Fruit fly (Drosophila melanogaster) whole organism, prepupa: ENCODE data around the gene Parg.

Experiments
- Blimp-1 ChIP-seq: fragments of 200-800 bp; sonication (Bioruptor generic); optimal IDR thresholded peaks from 3 replicates; lab custom pipeline; 2017; ENCODE audit warnings: missing biosample characterization, missing genetic modification characterization, mild to moderate bottlenecking, moderate library complexity, missing genetic modification reagents
- CG10631 ChIP-seq: fragments of 200-800 bp; sonication (Bioruptor generic); optimal IDR thresholded peaks from 2 replicates; lab custom pipeline; 2016; ENCODE audit warnings: missing biosample characterization, missing genetic modification characterization
- CG11294 ChIP-seq: fragments of 200-800 bp; sonication (Bioruptor generic); IDR thresholded peaks from 2 replicates; pipeline ENCODE4 v1.3.6; 2022; ENCODE audit warnings: missing biosample characterization, missing genetic modification characterization
- CG11762 ChIP-seq: fragments of 200-800 bp; sonication (Bioruptor generic); optimal IDR thresholded peaks from 3 replicates; lab custom pipeline; 2016; ENCODE audit warnings: missing biosample characterization, missing genetic modification characterization; ENCODE audit not compliant: insufficient read depth
- CG11902 ChIP-seq: fragments of 200-800 bp; sonication (Bioruptor generic); optimal IDR thresholded peaks from 3 replicates; lab custom pipeline; 2016; ENCODE audit warnings: missing biosample characterization, missing genetic modification characterization
- CG15336 ChIP-seq: fragments of 200-800 bp; sonication (Bioruptor generic); IDR thresholded peaks from 2 replicates; pipeline ENCODE4 v1.3.6; 2022; ENCODE audit warnings: missing biosample characterization, missing genetic modification characterization
- CG1621 ChIP-seq: fragments of 200-800 bp; sonication (Bioruptor generic); optimal IDR thresholded peaks from 3 replicates; lab custom pipeline; 2018; ENCODE audit warnings: missing biosample characterization, mild to moderate bottlenecking, missing genetic modification characterization
- CG16779 ChIP-seq: fragments of 200-800 bp; sonication (Bioruptor generic); optimal IDR thresholded peaks from 3 replicates; lab custom pipeline; 2017; ENCODE audit warnings: missing biosample characterization, mild to moderate bottlenecking, missing genetic modification characterization
- CG32006 ChIP-seq: fragments of 200-800 bp; sonication (Bioruptor generic); optimal IDR thresholded peaks from 3 replicates; lab custom pipeline; 2017; ENCODE audit warnings: missing biosample characterization, mild to moderate bottlenecking, missing genetic modification characterization
- CG34406 ChIP-seq: fragments of 200-800 bp; sonication (Bioruptor generic); optimal IDR thresholded peaks from 3 replicates; lab custom pipeline; 2016; ENCODE audit warnings: missing biosample characterization, missing genetic modification characterization
- CG4318 ChIP-seq: fragments of 200-800 bp; sonication (Bioruptor generic); optimal IDR thresholded peaks from 3 replicates; lab custom pipeline; 2017; ENCODE audit warnings: missing biosample characterization, mild to moderate bottlenecking, missing genetic modification characterization
- CG6163 ChIP-seq: fragments of 200-800 bp; sonication (Bioruptor generic); IDR thresholded peaks from 3 replicates; pipeline ENCODE4 v1.3.6; 2022; ENCODE audit warnings: missing biosample characterization, missing genetic modification characterization
- CG6792 ChIP-seq: fragments of 200-800 bp; sonication (Bioruptor generic); optimal IDR thresholded peaks from 3 replicates; lab custom pipeline; 2016; ENCODE audit warnings: missing biosample characterization, missing genetic modification characterization
- CG6808 ChIP-seq: fragments of 200-800 bp; sonication (Bioruptor generic); optimal IDR thresholded peaks from 3 replicates; lab custom pipeline; 2017; ENCODE audit warnings: missing biosample characterization, missing genetic modification characterization, mild to moderate bottlenecking, moderate library complexity, missing genetic modification reagents
- CG6854 ChIP-seq: fragments of 200-800 bp; sonication (Bioruptor generic); optimal IDR thresholded peaks from 2 replicates; lab custom pipeline; 2017; ENCODE audit warnings: missing biosample characterization, mild to moderate bottlenecking, missing genetic modification characterization
- CG7368 ChIP-seq: fragments of 200-800 bp; sonication (Bioruptor generic); optimal IDR thresholded peaks from 3 replicates; lab custom pipeline; 2016; ENCODE audit warnings: missing biosample characterization, missing genetic modification characterization
- CG8319 ChIP-seq: fragments of 200-800 bp; sonication (Bioruptor generic); optimal IDR thresholded peaks from 3 replicates; lab custom pipeline; 2016; ENCODE audit warnings: missing biosample characterization, missing genetic modification characterization
- CG8632 ChIP-seq: fragments of 200-800 bp; sonication (Bioruptor generic); optimal IDR thresholded peaks from 3 replicates; lab custom pipeline; 2016; ENCODE audit warnings: missing biosample characterization, missing genetic modification characterization
- CG9139 ChIP-seq: fragments of 200-800 bp; sonication (Bioruptor generic); optimal IDR thresholded peaks from 3 replicates; lab custom pipeline; 2017; ENCODE audit warnings: missing biosample characterization, mild to moderate bottlenecking, missing genetic modification characterization
- Eip75B ChIP-seq: fragments of 200-800 bp; sonication (Bioruptor generic); optimal IDR thresholded peaks from 3 replicates; lab custom pipeline; 2016; ENCODE audit warnings: missing biosample characterization, missing genetic modification characterization
- Eip78C ChIP-seq: fragments of 200-800 bp; sonication (Bioruptor generic); peaks from one replicate; lab custom pipeline; 2016; ENCODE audit warnings: missing biosample characterization, missing genetic modification characterization
- Eip93F ChIP-seq: fragments of 200-800 bp; sonication (Bioruptor generic); optimal IDR thresholded peaks from 2 replicates; lab custom pipeline; 2016; ENCODE audit warnings: missing biosample characterization, mild to moderate bottlenecking, missing genetic modification characterization
- Ets21C ChIP-seq: fragments of 200-800 bp; sonication (Bioruptor generic); optimal IDR thresholded peaks from 3 replicates; lab custom pipeline; 2016; ENCODE audit warnings: missing biosample characterization, missing genetic modification characterization
- Ets96B ChIP-seq: fragments of 200-800 bp; optimal IDR thresholded peaks from 2 replicates; lab custom pipeline; 2019; ENCODE audit warnings: missing biosample characterization, mild to moderate bottlenecking, missing genetic modification characterization, moderate library complexity
- Gug ChIP-seq: fragments of 200-800 bp; sonication (Bioruptor generic); IDR thresholded peaks from 2 replicates; pipeline ENCODE4 v1.3.6; 2022; ENCODE audit warnings: missing biosample characterization, missing genetic modification characterization
- Hr38 ChIP-seq: sonication (Bioruptor generic); optimal IDR thresholded peaks from 2 replicates; lab custom pipeline; 2016; ENCODE audit warnings: missing biosample characterization, missing genetic modification characterization
- Hr39 ChIP-seq: fragments of 200-800 bp; sonication (Bioruptor generic); optimal IDR thresholded peaks from 2 replicates; lab custom pipeline; 2016; ENCODE audit warnings: missing biosample characterization, missing genetic modification characterization
- Hr4 ChIP-seq: fragments of 200-800 bp; sonication (Bioruptor generic); optimal IDR thresholded peaks from 3 replicates; lab custom pipeline; 2016; ENCODE audit warnings: missing biosample characterization, missing genetic modification characterization
- Lpt ChIP-seq: fragments of 200-800 bp; sonication (Bioruptor generic); optimal IDR thresholded peaks from 3 replicates; lab custom pipeline; 2016; ENCODE audit warnings: missing biosample characterization, missing genetic modification characterization
- OdsH ChIP-seq: fragments of 200-800 bp; sonication (Bioruptor generic); optimal IDR thresholded peaks from 3 replicates; lab custom pipeline; 2016; ENCODE audit warnings: missing biosample characterization, missing genetic modification characterization
- Smox ChIP-seq: fragments of 200-800 bp; sonication (Bioruptor generic); optimal IDR thresholded peaks from 3 replicates; lab custom pipeline; 2016; ENCODE audit warnings: missing biosample characterization, missing genetic modification characterization
- Sox102F ChIP-seq: fragments of 200-800 bp; sonication (Bioruptor generic); optimal IDR thresholded peaks from 2 replicates; lab custom pipeline; 2016; ENCODE audit warnings: missing biosample characterization, mild to moderate bottlenecking, missing genetic modification characterization
- Sox14 ChIP-seq: fragments of 200-800 bp; sonication (Bioruptor generic); optimal IDR thresholded peaks from 3 replicates; lab custom pipeline; 2016; ENCODE audit warnings: missing biosample characterization, missing genetic modification characterization
- Sox15 ChIP-seq: fragments of 200-800 bp; sonication (Bioruptor generic); optimal IDR thresholded peaks from 3 replicates; lab custom pipeline; 2016; ENCODE audit warnings: missing biosample characterization, missing genetic modification characterization
- achi ChIP-seq: fragments of 200-800 bp; sonication (Bioruptor generic); optimal IDR thresholded peaks from 3 replicates; lab custom pipeline; 2016; ENCODE audit warnings: missing biosample characterization, missing genetic modification characterization
- cyc ChIP-seq: fragments of 200-800 bp; sonication (Bioruptor generic); optimal IDR thresholded peaks from 3 replicates; lab custom pipeline; 2016; ENCODE audit warnings: missing biosample characterization, missing genetic modification characterization
- dac ChIP-seq: fragments of 200-800 bp; sonication (Bioruptor generic); optimal IDR thresholded peaks from 2 replicates; lab custom pipeline; 2017; ENCODE audit warnings: missing biosample characterization, mild to moderate bottlenecking, missing genetic modification characterization
- fd59A ChIP-seq: fragments of 200-800 bp; sonication (Bioruptor generic); optimal IDR thresholded peaks from 2 replicates; lab custom pipeline; 2017; ENCODE audit warnings: missing biosample characterization, mild to moderate bottlenecking, missing genetic modification characterization, missing genetic modification reagents
- fd85E ChIP-seq: fragments of 200-800 bp; sonication (Bioruptor generic); optimal IDR thresholded peaks from 3 replicates; lab custom pipeline; 2016; ENCODE audit warnings: missing biosample characterization, missing genetic modification characterization
- fkh ChIP-seq: fragments of 200-800 bp; sonication (Bioruptor generic); optimal IDR thresholded peaks from 3 replicates; lab custom pipeline; 2017; ENCODE audit warnings: missing biosample characterization, mild to moderate bottlenecking, missing genetic modification characterization, moderate library complexity
- net ChIP-seq: fragments of 200-800 bp; sonication (Bioruptor generic); optimal IDR thresholded peaks from 3 replicates; lab custom pipeline; 2016; ENCODE audit warnings: missing biosample characterization, missing genetic modification characterization
- pdm3 ChIP-seq: fragments of 200-800 bp; sonication (Bioruptor generic); optimal IDR thresholded peaks from 3 replicates; lab custom pipeline; 2016; ENCODE audit warnings: missing biosample characterization, missing genetic modification characterization
- salr ChIP-seq, 2 experiments: fragments of 200-800 bp; sonication (Bioruptor generic); optimal IDR thresholded peaks; 3 replicates each; lab custom pipeline; 2016 to 2018; ENCODE audit warnings: missing biosample characterization in 2 of 2, missing genetic modification characterization in 2 of 2, mild to moderate bottlenecking in 1 of 2
- ss ChIP-seq, 2 experiments: fragments of 200-800 bp; sonication (Bioruptor generic); optimal IDR thresholded peaks; 2 replicates in 1 of 2; 3 replicates in 1 of 2; lab custom pipeline; 2017 to 2018; ENCODE audit warnings: mild to moderate bottlenecking in 2 of 2, missing biosample characterization in 2 of 2, missing genetic modification characterization in 2 of 2, moderate library complexity in 1 of 2
- svp ChIP-seq: fragments of 200-800 bp; sonication (Bioruptor generic); peaks from one replicate; lab custom pipeline; 2016; ENCODE audit warnings: missing biosample characterization, missing genetic modification characterization
- vri ChIP-seq: fragments of 200-800 bp; sonication (Bioruptor generic); optimal IDR thresholded peaks from 3 replicates; lab custom pipeline; 2016; ENCODE audit warnings: missing biosample characterization, mild to moderate bottlenecking, missing genetic modification characterization

Gene Parg

DNA sequence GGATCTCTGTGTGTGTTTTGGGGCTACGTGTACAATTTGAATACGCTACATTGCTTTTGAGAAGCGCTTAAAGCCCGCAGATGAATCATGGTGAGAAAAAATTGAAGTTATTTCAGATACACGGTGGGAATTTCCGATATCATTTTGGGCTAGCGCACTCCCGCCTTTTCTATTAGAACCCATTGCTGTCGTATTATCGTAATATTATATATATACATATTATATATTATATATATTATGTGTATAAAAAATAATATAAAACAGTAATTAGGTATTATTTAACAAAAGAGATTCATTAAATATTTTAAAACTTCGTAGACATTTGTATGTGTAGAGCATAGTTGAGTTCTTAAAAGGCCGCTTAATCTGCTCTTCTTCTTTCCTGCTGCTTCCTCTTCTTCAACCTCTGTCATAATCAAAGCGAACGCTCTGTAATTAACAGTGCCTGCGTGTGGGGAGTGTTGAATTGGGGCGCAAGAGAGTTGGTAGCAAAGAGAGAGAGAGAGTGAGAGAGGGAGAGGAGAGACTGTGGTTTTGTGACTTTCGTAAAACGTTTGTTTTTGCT is 6.6 kb upstream of the Parg start (continued):
- peak; percentile 61 for TF ChIP-seq Smox (GFP tag; lab: Kevin White, UChicago)
- peak; percentile 73 for TF ChIP-seq cyc (GFP tag; lab: Kevin White, UChicago)
- TF ChIP-seq CG8632 (GFP tag; lab: Kevin White, UChicago): peak; percentile 95
- TF ChIP-seq CG4318: peak; percentile 93
- peak; percentile 86 for TF ChIP-seq Sox15 (GFP tag; lab: Kevin White, UChicago)
- peak; percentile 58 for TF ChIP-seq Sox102F
- peak; percentile 58 for TF ChIP-seq Sox14 (GFP tag; lab: Kevin White, UChicago)
- peak; percentile 78 for TF ChIP-seq CG7368
- TF ChIP-seq salr (GFP tag; optimal IDR thresholded peaks at IDR 0.05; lab: Kevin White, UChicago): peak; percentile 37 to 86
- peak; percentile 77; the same call in 1 of the 2 replicates for TF ChIP-seq CG11294 (GFP tag; lab: Robert Waterston, UW)
- peak; percentile 59 for TF ChIP-seq Eip93F (GFP tag; lab: Kevin White, UChicago)
- TF ChIP-seq CG32006 (GFP tag; lab: Kevin White, UChicago): peak; percentile 98
- TF ChIP-seq CG9139 (GFP tag; lab: Kevin White, UChicago): peak; percentile 65
- peak; percentile 77 to 91 for TF ChIP-seq ss (GFP tag; optimal IDR thresholded peaks at IDR 0.05; lab: Kevin White, UChicago)
- TF ChIP-seq achi (GFP tag; lab: Kevin White, UChicago): peak; percentile 94
- peak; percentile 63 for TF ChIP-seq net (GFP tag; lab: Kevin White, UChicago)
- peak; percentile 75 for TF ChIP-seq CG11762 (GFP tag; lab: Kevin White, UChicago)
- TF ChIP-seq Gug (GFP tag; lab: Robert Waterston, UW): peak; percentile 73
- peak; percentile 97 for TF ChIP-seq CG34406
- TF ChIP-seq CG6854 (GFP tag; lab: Kevin White, UChicago): peak; percentile 69
- TF ChIP-seq Ets21C (GFP tag; lab: Kevin White, UChicago): peak; percentile 47
- TF ChIP-seq dac: peak; percentile 91
- TF ChIP-seq CG6792 (GFP tag; lab: Kevin White, UChicago): peak; percentile 84
- TF ChIP-seq Hr39 (GFP tag; lab: Kevin White, UChicago): peak; percentile 67
- peak; percentile 90 for TF ChIP-seq CG16779 (tag; lab: Kevin White, UChicago)
- peak; percentile 96 for TF ChIP-seq CG10631 (GFP tag; lab: Kevin White, UChicago)
- peak; percentile 77 for TF ChIP-seq Hr4
- TF ChIP-seq svp: peak; percentile 89
- TF ChIP-seq pdm3: peak; percentile 71
- peak; percentile 87 for TF ChIP-seq OdsH (GFP tag; lab: Kevin White, UChicago)
- TF ChIP-seq CG1621 (tag; lab: Kevin White, UChicago): peak; percentile 59
- TF ChIP-seq CG11902 (GFP tag; lab: Kevin White, UChicago): peak; percentile 77
- peak; percentile 65 for TF ChIP-seq CG8319
- TF ChIP-seq, all 60 proteins: peak for 58

DNA sequence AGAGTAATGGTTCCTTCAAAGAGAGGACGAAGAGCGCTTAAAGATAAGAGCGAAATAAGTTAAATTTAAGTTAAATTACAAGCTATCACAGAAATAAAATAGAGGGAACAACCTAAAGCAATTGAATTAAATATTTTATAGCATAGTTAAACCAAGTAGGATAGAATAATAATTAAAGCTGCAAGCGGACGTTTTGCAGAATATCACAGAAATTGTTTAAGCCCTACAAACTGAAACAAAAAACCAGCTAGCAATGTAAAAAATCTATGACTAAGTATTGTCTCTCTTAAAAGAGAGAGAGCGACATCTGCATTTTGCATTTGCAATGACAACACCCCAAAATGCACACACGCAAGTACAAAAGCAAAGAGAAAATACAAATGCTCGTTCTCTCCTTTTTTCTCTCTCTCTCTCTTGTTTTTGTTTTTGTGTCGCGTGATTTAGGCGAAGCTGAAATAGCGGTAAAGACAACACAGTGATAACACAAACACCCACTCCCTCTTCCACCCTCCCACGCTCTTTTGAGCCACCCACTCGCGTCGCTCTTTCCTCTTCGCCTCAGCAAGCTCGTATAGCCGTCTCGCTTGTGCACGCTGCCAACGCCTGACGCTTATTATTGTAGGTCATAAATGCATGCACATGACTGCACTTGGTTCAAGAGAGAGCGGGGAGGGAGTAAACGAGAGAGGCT is 6.0 kb upstream of the Parg start:
- TF ChIP-seq Eip93F (GFP tag; lab: Kevin White, UChicago) (no peak), CG15336 (GFP tag; lab: Robert Waterston, UW) (no peak), Eip75B (GFP tag; lab: Kevin White, UChicago) (no peak), vri (GFP tag; lab: Kevin White, UChicago) (peak; percentile 65), CG8319 (no peak), Hr39 (GFP tag; lab: Kevin White, UChicago) (no peak), CG8632 (GFP tag; lab: Kevin White, UChicago) (no peak), Sox14 (GFP tag; lab: Kevin White, UChicago) (peak; percentile 61), svp (peak; percentile 98), CG7368 (no peak), Lpt (GFP tag; lab: Kevin White, UChicago) (no peak), Hr38 (GFP tag; lab: Kevin White, UChicago) (no peak), Hr4 (no peak), CG6808 (GFP tag; lab: Kevin White, UChicago) (no peak), fkh (GFP tag; lab: Kevin White, UChicago) (peak; percentile 83), Ets96B (tag; lab: Kevin White, UChicago) (no peak), Gug (GFP tag; lab: Robert Waterston, UW) (no peak), CG6792 (GFP tag; lab: Kevin White, UChicago) (no peak), CG32006 (GFP tag; lab: Kevin White, UChicago) (no peak), fd85E (GFP tag; lab: Kevin White, UChicago) (no peak), CG11762 (GFP tag; lab: Kevin White, UChicago) (no peak), CG6163 (GFP tag; lab: Robert Waterston, UW) (peak; percentile 89), CG4318 (no peak), Sox15 (GFP tag; lab: Kevin White, UChicago) (no peak), Eip78C (GFP tag; lab: Kevin White, UChicago) (no peak), fd59A (GFP tag; lab: Kevin White, UChicago) (no peak), Blimp-1 (GFP tag; lab: Kevin White, UChicago) (no peak), cyc (GFP tag; lab: Kevin White, UChicago) (no peak), achi (GFP tag; lab: Kevin White, UChicago) (no peak), CG10631 (GFP tag; lab: Kevin White, UChicago) (no peak), ss (GFP tag; optimal IDR thresholded peaks at IDR 0.05; lab: Kevin White, UChicago) (no peak)
